Worm (Caenorhabditis elegans) whole organism, young adult: ENCODE results near the gene ZK418.2.

Experiments used
- B0019.2 ChIP-seq: fragments of 200-800 bp; sonication (Bioruptor generic); conservative IDR thresholded peaks from 2 replicates; pipeline ENCODE4 v1.3.6; 2022; ENCODE audit warnings: missing genetic modification reagents, missing genetic modification characterization, missing compliant biosample characterization
- C06A6.2 ChIP-seq: fragments of 200-800 bp; sonication (Bioruptor generic); conservative IDR thresholded peaks from 2 replicates; pipeline ENCODE4 v1.3.6; 2022; ENCODE audit warnings: missing genetic modification characterization, missing compliant biosample characterization
- D2030.7 ChIP-seq: fragments of 200-800 bp; sonication (Bioruptor generic); IDR thresholded peaks from 2 replicates; pipeline ENCODE4 v1.3.6; 2022; ENCODE audit warnings: missing genetic modification reagents, missing genetic modification characterization, missing compliant biosample characterization
- F37B4.10 ChIP-seq: fragments of 200-800 bp; sonication (Bioruptor generic); IDR thresholded peaks from 2 replicates; pipeline ENCODE4 v1.3.6; 2022; ENCODE audit warnings: missing genetic modification characterization, missing compliant biosample characterization
- F57A8.1 ChIP-seq: fragments of 200-800 bp; sonication (Bioruptor generic); optimal IDR thresholded peaks from 2 replicates; lab custom pipeline; 2018; ENCODE audit warnings: mild to moderate bottlenecking, missing genetic modification characterization, moderate library complexity, missing compliant biosample characterization
- T07F8.4 ChIP-seq: sonication (generic microtip); optimal IDR thresholded peaks from 2 replicates; lab custom pipeline; 2016; ENCODE audit warnings: mild to moderate bottlenecking, missing genetic modification characterization, moderate library complexity, missing compliant biosample characterization
- ama-1 ChIP-seq, 3 experiments: fragments of 150-350 bp in 1 of 3; sonication (generic microtip) in 2 of 3; optimal IDR thresholded peaks; 2 replicates each; lab custom pipeline; 2014 to 2018; ENCODE audit warnings: missing biosample characterization in 2 of 3, missing genetic modification characterization in 2 of 3, missing genetic modification reagents in 2 of 3
- aptf-2 ChIP-seq: fragments of 200-800 bp; sonication (Bioruptor generic); conservative IDR thresholded peaks from 2 replicates; pipeline ENCODE4 v1.3.6; 2022; ENCODE audit warnings: missing genetic modification reagents, missing genetic modification characterization, missing compliant biosample characterization
- aptf-3 ChIP-seq: fragments of 200-800 bp; sonication (Bioruptor generic); IDR thresholded peaks from 2 replicates; pipeline ENCODE4 v1.3.6; 2022; ENCODE audit warnings: missing genetic modification characterization, missing compliant biosample characterization
- atf-7 ChIP-seq: sonication (generic microtip); optimal IDR thresholded peaks from 2 replicates; lab custom pipeline; 2017; ENCODE audit warnings: mild to moderate bottlenecking, missing genetic modification characterization, missing compliant biosample characterization
- attf-5 ChIP-seq: fragments of 200-800 bp; sonication (Bioruptor generic); optimal IDR thresholded peaks from 2 replicates; lab custom pipeline; 2018; ENCODE audit warnings: mild to moderate bottlenecking, missing genetic modification characterization, missing compliant biosample characterization
- bed-1 ChIP-seq: fragments of 200-800 bp; sonication (Bioruptor generic); IDR thresholded peaks from 2 replicates; pipeline ENCODE4 v1.3.6; 2022; ENCODE audit warnings: missing genetic modification reagents, missing genetic modification characterization, missing compliant biosample characterization
- cebp-1 ChIP-seq, 2 experiments: fragments of 200-800 bp in 1 of 2; sonication (Bioruptor generic) in 1 of 2; sonication (generic microtip) in 1 of 2; IDR thresholded peaks in 1 of 2; optimal IDR thresholded peaks in 1 of 2; 2 replicates each; pipeline versions ENCODE4 v1.3.6 to Lab custom; 2017 to 2022; ENCODE audit warnings: missing compliant biosample characterization in 2 of 2, missing genetic modification characterization in 2 of 2, mild to moderate bottlenecking in 1 of 2, missing genetic modification reagents in 1 of 2, moderate library complexity in 1 of 2
- ceh-100 ChIP-seq: fragments of 200-800 bp; sonication (Bioruptor generic); IDR thresholded peaks from 2 replicates; pipeline ENCODE4 v1.3.6; 2022; ENCODE audit warnings: missing genetic modification reagents, missing genetic modification characterization, missing compliant biosample characterization
- ceh-40 ChIP-seq: fragments of 200-800 bp; sonication (Bioruptor generic); IDR thresholded peaks from 2 replicates; pipeline ENCODE4 v1.3.6; 2022; ENCODE audit warnings: missing genetic modification characterization, missing compliant biosample characterization
- fkh-3 ChIP-seq: sonication (generic microtip); optimal IDR thresholded peaks from 2 replicates; lab custom pipeline; 2016; ENCODE audit warnings: mild to moderate bottlenecking, missing genetic modification characterization, missing compliant biosample characterization
- hlh-26 ChIP-seq: fragments of 200-800 bp; sonication (Bioruptor generic); conservative IDR thresholded peaks from 2 replicates; pipeline ENCODE4 v1.3.6; 2022; ENCODE audit warnings: missing genetic modification reagents, missing genetic modification characterization, missing compliant biosample characterization
- let-526 ChIP-seq: fragments of 200-800 bp; sonication (Bioruptor generic); IDR thresholded peaks from 2 replicates; pipeline ENCODE4 v1.3.6; 2022; ENCODE audit warnings: missing genetic modification reagents, missing genetic modification characterization, missing compliant biosample characterization
- lin-26 ChIP-seq: fragments of 200-800 bp; sonication (Bioruptor generic); IDR thresholded peaks from 2 replicates; pipeline ENCODE4 v1.3.6; 2022; ENCODE audit warnings: missing genetic modification reagents, missing genetic modification characterization, missing compliant biosample characterization
- lin-35 ChIP-seq, 3 experiments: fragments of 150-350 bp in 2 of 3; sonication (generic microtip) in 1 of 3; optimal IDR thresholded peaks; 2 replicates each; lab custom pipeline; 2014 to 2018; ENCODE audit warnings: missing biosample characterization in 3 of 3, missing genetic modification characterization in 3 of 3, missing genetic modification reagents in 3 of 3
- madf-8 ChIP-seq: fragments of 200-800 bp; sonication (Bioruptor generic); conservative IDR thresholded peaks from 2 replicates; pipeline ENCODE4 v1.3.6; 2022; ENCODE audit warnings: missing genetic modification reagents, missing genetic modification characterization, missing compliant biosample characterization
- mel-28 ChIP-seq: sonication (generic microtip); optimal IDR thresholded peaks from 2 replicates; lab custom pipeline; 2016; ENCODE audit warnings: borderline replicate concordance, mild to moderate bottlenecking, missing genetic modification characterization, missing compliant biosample characterization
- nfya-1 ChIP-seq: sonication (generic microtip); optimal IDR thresholded peaks from 2 replicates; lab custom pipeline; 2017; ENCODE audit warnings: antibody characterized with exemption, missing compliant biosample characterization, missing genetic modification characterization, borderline replicate concordance; ENCODE audit not compliant: insufficient read depth
- nfya-2 ChIP-seq: fragments of 200-800 bp; sonication (Bioruptor generic); IDR thresholded peaks from 2 replicates; pipeline ENCODE4 v1.3.6; 2022; ENCODE audit warnings: missing genetic modification reagents, missing genetic modification characterization, missing compliant biosample characterization
- nhr-120 ChIP-seq: fragments of 200-800 bp; sonication (Bioruptor generic); IDR thresholded peaks from 2 replicates; pipeline ENCODE4 v1.3.6; 2022; ENCODE audit warnings: missing genetic modification characterization, missing compliant biosample characterization
- nhr-80 ChIP-seq: sonication (generic microtip); optimal IDR thresholded peaks from 2 replicates; lab custom pipeline; 2016; ENCODE audit warnings: missing genetic modification characterization, missing compliant biosample characterization
- nhr-90 ChIP-seq: sonication (generic microtip); optimal IDR thresholded peaks from 2 replicates; lab custom pipeline; 2016; ENCODE audit warnings: missing genotype, mild to moderate bottlenecking, missing genetic modification characterization, missing compliant biosample characterization
- pbrm-1 ChIP-seq: fragments of 200-800 bp; sonication (Bioruptor generic); IDR thresholded peaks from 2 replicates; pipeline ENCODE4 v1.3.6; 2022; ENCODE audit warnings: missing genetic modification reagents, missing genetic modification characterization, missing compliant biosample characterization
- repo-1 ChIP-seq: sonication (generic microtip); optimal IDR thresholded peaks from 2 replicates; lab custom pipeline; 2017; ENCODE audit warnings: mild to moderate bottlenecking, missing genetic modification characterization, missing compliant biosample characterization
- sdz-38 ChIP-seq: sonication (generic microtip); optimal IDR thresholded peaks from 2 replicates; lab custom pipeline; 2016; ENCODE audit warnings: missing genotype, missing genetic modification characterization, missing compliant biosample characterization
- snpc-3.4 ChIP-seq: sonication (generic microtip); optimal IDR thresholded peaks from 2 replicates; lab custom pipeline; 2017; ENCODE audit warnings: missing genetic modification characterization, mild to moderate bottlenecking, missing compliant biosample characterization, antibody characterized with exemption, moderate library complexity, missing genotype, missing genetic modification reagents
- snpc-4 ChIP-seq, 5 experiments: fragments of 150-350 bp in 1 of 5; sonication (generic microtip) in 4 of 5; optimal IDR thresholded peaks; 2 replicates each; lab custom pipeline; 2014 to 2018; ENCODE audit warnings: missing genetic modification characterization in 5 of 5, missing biosample characterization in 3 of 5, antibody characterized with exemption in 2 of 5, mild to moderate bottlenecking in 2 of 5, missing compliant biosample characterization in 2 of 5, missing genotype in 2 of 5, moderate library complexity in 2 of 5, missing genetic modification reagents in 1 of 5
- tlf-1 ChIP-seq: fragments of 200-800 bp; sonication (Bioruptor generic); optimal IDR thresholded peaks from 2 replicates; lab custom pipeline; 2018; ENCODE audit warnings: mild to moderate bottlenecking, missing genetic modification characterization, missing compliant biosample characterization
- ztf-28 ChIP-seq: fragments of 200-800 bp; sonication (Bioruptor generic); IDR thresholded peaks from 2 replicates; pipeline ENCODE4 v1.3.6; 2022; ENCODE audit warnings: missing genetic modification reagents, missing genetic modification characterization, missing compliant biosample characterization

Gene ZK418.2

ce11 chrIII:7103940-7104440, 12.8 kb downstream of the ZK418.2 start, which contains the start of gene cpg-2 (continued):
- TF ChIP-seq T07F8.4 (no peak), nfya-2 (GFP tag; lab: Robert Waterston, UW) (no peak), bed-1 (no peak), B0019.2 (GFP tag; lab: Robert Waterston, UW) (peak; percentile 80), snpc-3.4 (tag; lab: Kevin White, UChicago) (peak; percentile 96), tlf-1 (GFP tag; lab: Kevin White, UChicago) (peak; percentile 90), let-526 (GFP tag; lab: Robert Waterston, UW) (no peak), ztf-28 (GFP tag; lab: Robert Waterston, UW) (0 out of 2 replicates have a peak, but pooled peaks have one; percentile 20), aptf-2 (no peak), nhr-90 (tag; lab: Kevin White, UChicago) (no peak)

- TF ChIP-seq nhr-80 (tag; lab: Kevin White, UChicago) (peak; percentile 67), cebp-1 (GFP tag; IDR thresholded peaks at IDR 0.05; lab: Robert Waterston, UW) (no peak), cebp-1 (tag; optimal IDR thresholded peaks at IDR 0.05; lab: Kevin White, UChicago) (peak; percentile 52), attf-5 (GFP tag; lab: Kevin White, UChicago) (no peak)
These were observed 15.7 kb downstream of the ZK418.2 start for ce11 chrIII:7106854-7107253.

- peak; percentile 39 for TF ChIP-seq nhr-80 (tag; lab: Kevin White, UChicago)
- TF ChIP-seq snpc-4 (GFP tag; optimal IDR thresholded peaks at IDR 0.05; lab: Kevin White, UChicago) = no peak
- TF ChIP-seq snpc-4 (tag; optimal IDR thresholded peaks at IDR 0.05; lab: Kevin White, UChicago) = no peak
- TF ChIP-seq tlf-1 (GFP tag; lab: Kevin White, UChicago) = no peak
- no peak for TF ChIP-seq sdz-38 (tag; lab: Kevin White, UChicago)
These were observed 16.8 kb downstream of the ZK418.2 start, which contains the start of gene odd-1 for ce11 chrIII:7107965-7108364. Gene odd-1, plus strand, starts transcription at chrIII:7108313.

ce11 chrIII:7111793-7112192, 20.7 kb downstream of the ZK418.2 start, which contains the start of gene B0280.7:
Gene B0280.7, minus strand, starts transcription at chrIII:7111893.
- TF ChIP-seq lin-26 (GFP tag; lab: Robert Waterston, UW) (0 out of 2 replicates have a peak, but pooled peaks have one; percentile 18), D2030.7 (no peak)
- TF ChIP-seq, all 124 proteins: peak for 1

- TF ChIP-seq nfya-1 (no peak), mel-28 (tag; lab: Kevin White, UChicago) (no peak), lin-26 (GFP tag; lab: Robert Waterston, UW) (no peak), atf-7 (tag; lab: Kevin White, UChicago) (no peak), C06A6.2 (no peak), D2030.7 (no peak), lin-35 (GFP tag; optimal IDR thresholded peaks at IDR 0.05; lab: Kevin White, UChicago) (no peak), ama-1 (optimal IDR thresholded peaks at IDR 0.05; lab: Kevin White, UChicago) (no peak), ama-1 (GFP tag; optimal IDR thresholded peaks at IDR 0.05; lab: Kevin White, UChicago) (no peak), ceh-40 (no peak)
- TF ChIP-seq, all 124 proteins: peak for 0
These were observed 21.1 kb downstream of the ZK418.2 start for ce11 chrIII:7112285-7112684.

- TF ChIP-seq ztf-28 (GFP tag; lab: Robert Waterston, UW) (no peak), nhr-120 (GFP tag; lab: Robert Waterston, UW) (no peak), madf-8 (GFP tag; lab: Robert Waterston, UW) (no peak), sdz-38 (tag; lab: Kevin White, UChicago) (no peak), aptf-3 (GFP tag; lab: Robert Waterston, UW) (no peak), hlh-26 (no peak), F37B4.10 (GFP tag; lab: Robert Waterston, UW) (no peak), repo-1 (tag; lab: Kevin White, UChicago) (no peak), fkh-3 (tag; lab: Kevin White, UChicago) (no peak), ceh-100 (GFP tag; lab: Robert Waterston, UW) (no peak), bed-1 (no peak), F57A8.1 (GFP tag; lab: Kevin White, UChicago) (no peak), pbrm-1 (GFP tag; lab: Robert Waterston, UW) (no peak)
These were observed 23.9 kb downstream of the ZK418.2 start, which contains the start of gene nhr-10 for ce11 chrIII:7114952-7115488. Gene nhr-10, minus strand, starts transcription at chrIII:7115438.
